Worm (Caenorhabditis elegans) whole organism, late embryonic: ENCODE data around the gene fbxa-4.

ENCODE experiments used
- hlh-13 ChIP-seq: fragments of 200-800 bp; sonication (Bioruptor generic); optimal IDR thresholded peaks from 2 replicates; lab custom pipeline; 2018; ENCODE audit warnings: mild to moderate bottlenecking, missing genetic modification characterization, missing compliant biosample characterization
- lin-11 ChIP-seq: fragments of 200-800 bp; sonication (Bioruptor generic); optimal IDR thresholded peaks from 2 replicates; lab custom pipeline; 2018; ENCODE audit warnings: mild to moderate bottlenecking, missing genetic modification characterization, missing compliant biosample characterization
- nfya-1 ChIP-seq: sonication (generic microtip); optimal IDR thresholded peaks from 2 replicates; lab custom pipeline; 2017; ENCODE audit warnings: missing genetic modification characterization, mild to moderate bottlenecking, missing compliant biosample characterization, antibody characterized with exemption, moderate library complexity
- nhr-11 ChIP-seq: fragments of 150-350 bp; optimal IDR thresholded peaks from 2 replicates; lab custom pipeline; 2014; ENCODE audit warnings: missing biosample characterization, missing genetic modification characterization
- odd-2 ChIP-seq: sonication (generic microtip); optimal IDR thresholded peaks from 2 replicates; lab custom pipeline; 2017; ENCODE audit warnings: antibody characterized with exemption, mild to moderate bottlenecking, missing genetic modification characterization, missing compliant biosample characterization
- pha-4 ChIP-seq: fragments of 150-350 bp; optimal IDR thresholded peaks from 2 replicates; lab custom pipeline; 2018; ENCODE audit warnings: missing biosample characterization, missing genetic modification reagents, missing genetic modification characterization
- pqm-1 ChIP-seq: sonication (generic microtip); optimal IDR thresholded peaks from 2 replicates; lab custom pipeline; 2016; ENCODE audit warnings: missing genetic modification characterization, missing compliant biosample characterization

- no peak for TF ChIP-seq odd-2 (tag; lab: Kevin White, UChicago)
- no peak for TF ChIP-seq pha-4 (tag; lab: Kevin White, UChicago)
- no peak for TF ChIP-seq lin-11
- no peak for TF ChIP-seq pqm-1 (tag; lab: Kevin White, UChicago)
- TF ChIP-seq nfya-1: no peak
- no peak for TF ChIP-seq nhr-11 (tag; lab: Kevin White, UChicago)
- no peak for TF ChIP-seq hlh-13 (GFP tag; lab: Kevin White, UChicago)
These were observed at the start of gene fbxa-4 for ce11 chrII:2415439-2415838.
